Worm (Caenorhabditis elegans) whole organism, mixed stage, embryonic: ENCODE measurements around the gene str-169.

Source experiments
- blmp-1 ChIP-seq: fragments of 150-350 bp; optimal IDR thresholded peaks from 2 replicates; lab custom pipeline; 2014; ENCODE audit warnings: missing biosample characterization, missing genetic modification characterization
- elt-3 ChIP-seq: fragments of 150-350 bp; optimal IDR thresholded peaks from 2 replicates; lab custom pipeline; 2014; ENCODE audit warnings: missing biosample characterization, missing genetic modification characterization
- flh-1 ChIP-seq: fragments of 200-800 bp; sonication (Bioruptor generic); optimal IDR thresholded peaks from 2 replicates; lab custom pipeline; 2018; ENCODE audit warnings: mild to moderate bottlenecking, missing genetic modification characterization, moderate library complexity, missing compliant biosample characterization
- lin-13 ChIP-seq: fragments of 150-350 bp; optimal IDR thresholded peaks from 2 replicates; lab custom pipeline; 2014; ENCODE audit warnings: missing biosample characterization, missing genetic modification characterization
- lsy-2 ChIP-seq: fragments of 150-350 bp; optimal IDR thresholded peaks from 2 replicates; lab custom pipeline; 2014; ENCODE audit warnings: missing biosample characterization, missing genetic modification characterization
- mls-2 ChIP-seq: sonication (generic microtip); optimal IDR thresholded peaks from 2 replicates; lab custom pipeline; 2016; ENCODE audit warnings: mild to moderate bottlenecking, missing genetic modification characterization, moderate library complexity, missing compliant biosample characterization
- nhr-76 ChIP-seq: sonication (generic microtip); optimal IDR thresholded peaks from 2 replicates; lab custom pipeline; 2017; ENCODE audit warnings: missing biosample characterization, missing genetic modification characterization
- pha-4 ChIP-seq: fragments of 150-350 bp; optimal IDR thresholded peaks from 2 replicates; lab custom pipeline; 2018; ENCODE audit warnings: missing biosample characterization, missing genetic modification reagents, missing genetic modification characterization
- snpc-4 ChIP-seq: fragments of 150-350 bp; optimal IDR thresholded peaks from 2 replicates; lab custom pipeline; 2014; ENCODE audit warnings: missing biosample characterization, missing genetic modification characterization

- TF ChIP-seq nhr-76 (tag; lab: Kevin White, UChicago) (no peak), snpc-4 (tag; lab: Kevin White, UChicago) (no peak), blmp-1 (tag; lab: Kevin White, UChicago) (no peak), elt-3 (no peak), pha-4 (tag; lab: Kevin White, UChicago) (no peak), mls-2 (tag; lab: Kevin White, UChicago) (no peak), lin-13 (tag; lab: Kevin White, UChicago) (no peak), lsy-2 (tag; lab: Kevin White, UChicago) (no peak), flh-1 (no peak)
Measured at ce11 chrIV:4909039-4909438, 36.8 kb upstream of the str-169 start, which contains the start of gene str-159.
